Fruit fly (Drosophila melanogaster): ENCODE measurements around the gene CG14331.

dm6 chr3R:17481262-17481661, 40.7 kb upstream of the CG14331 start:
- TF ChIP-seq CG8478 (optimal IDR thresholded peaks at IDR 0.05) (no peak), CTCF (optimal IDR thresholded peaks at IDR 0.05) (no peak)

Data from S2 (cell line).